Fruit fly (Drosophila melanogaster) whole organism, wandering third instar larva: ENCODE data around the gene Mocs1.

ENCODE experiments used
- Abd-B ChIP-seq: fragments of >200 bp; optimal IDR thresholded peaks from 2 replicates; lab custom pipeline; 2017; ENCODE audit warnings: missing biosample characterization, missing genetic modification characterization
- Hnf4 ChIP-seq: fragments of 200-800 bp; sonication (Bioruptor generic); optimal IDR thresholded peaks from 2 replicates; lab custom pipeline; 2016; ENCODE audit warnings: missing biosample characterization, mild to moderate bottlenecking, missing genetic modification characterization
- brk ChIP-seq: fragments of 200-800 bp; sonication (Bioruptor generic); optimal IDR thresholded peaks from 2 replicates; lab custom pipeline; 2016; ENCODE audit warnings: missing biosample characterization, mild to moderate bottlenecking, missing genetic modification characterization
- dl ChIP-seq, 2 experiments: fragments of 175-275, 200-275 bp in 1 of 2; fragments of 200-275 bp in 1 of 2; sonication (Bioruptor generic); optimal IDR thresholded peaks; lab custom pipeline; 2018; ENCODE audit warnings: mild to moderate bottlenecking in 2 of 2, missing biosample characterization in 2 of 2, missing genetic modification characterization in 2 of 2, moderate library complexity in 2 of 2; ENCODE audit not compliant: partially characterized antibody in 2 of 2, insufficient read depth in 1 of 2
- fru ChIP-seq: fragments of 200-800 bp; sonication (Bioruptor generic); optimal IDR thresholded peaks from 3 replicates; lab custom pipeline; 2016; ENCODE audit warnings: missing biosample characterization, mild to moderate bottlenecking, missing genetic modification characterization
- usp ChIP-seq: fragments of >200 bp; optimal IDR thresholded peaks from 2 replicates; lab custom pipeline; 2017; ENCODE audit warnings: missing biosample characterization, missing genetic modification characterization

dm6 chr3L:11119901-11120418 lies 49.6 kb downstream of the Mocs1 start:
- no peak for TF ChIP-seq dl (GFP tag; optimal IDR thresholded peaks at IDR 0.05; lab: Kevin White, UChicago; ENCODE audit: insufficient read depth in 1 of 2, partially characterized antibody in 2 of 2)
- TF ChIP-seq Abd-B (GFP tag; lab: Kevin White, UChicago) = no peak
- no peak for TF ChIP-seq fru (GFP tag; lab: Kevin White, UChicago)
- no peak for TF ChIP-seq Hnf4
- no peak for TF ChIP-seq brk (GFP tag; lab: Kevin White, UChicago)
- no peak for TF ChIP-seq usp (GFP tag; lab: Kevin White, UChicago)
